Worm (Caenorhabditis elegans) whole organism, L4 larva: ENCODE results near the gene rpl-15.

Experiments used
- D1046.2 ChIP-seq: fragments of 200-800 bp; sonication (Bioruptor generic); IDR thresholded peaks from 2 replicates; pipeline ENCODE4 v1.3.6; 2022; ENCODE audit warnings: missing genetic modification characterization, missing compliant biosample characterization
- F26F4.8 ChIP-seq: fragments of 200-800 bp; sonication (Bioruptor generic); conservative IDR thresholded peaks from 2 replicates; pipeline ENCODE4 v1.3.6; 2022; ENCODE audit warnings: missing genetic modification characterization, missing compliant biosample characterization
- F44E2.7 ChIP-seq: fragments of 200-800 bp; sonication (Bioruptor generic); IDR thresholded peaks from 2 replicates; pipeline ENCODE4 v2.1.2; 2022; ENCODE audit warnings: missing genetic modification characterization, missing compliant biosample characterization
- R02D3.7 ChIP-seq: fragments of 150-350 bp; sonication (generic microtip); optimal IDR thresholded peaks from 3 replicates; lab custom pipeline; 2014; ENCODE audit warnings: missing biosample characterization, missing genetic modification characterization
- ZK337.2 ChIP-seq: fragments of 200-800 bp; sonication (Bioruptor generic); IDR thresholded peaks from 2 replicates; pipeline ENCODE4 v1.3.6; 2022; ENCODE audit warnings: missing genetic modification reagents, missing genetic modification characterization, missing compliant biosample characterization
- ZK546.5 ChIP-seq, 2 experiments: sonication (generic microtip); optimal IDR thresholded peaks; 2 replicates each; lab custom pipeline; 2017; ENCODE audit warnings: missing biosample characterization in 2 of 2, missing genetic modification characterization in 2 of 2
- aha-1 ChIP-seq: fragments of 150-350 bp; peaks from one replicate; lab custom pipeline; 2014; ENCODE audit warnings: missing biosample characterization, missing genetic modification characterization
- ceh-20 ChIP-seq: fragments of 200-800 bp; sonication (Bioruptor generic); IDR thresholded peaks from 2 replicates; pipeline ENCODE4 v1.3.6; 2022; ENCODE audit warnings: missing genetic modification reagents, missing genetic modification characterization, missing compliant biosample characterization
- ceh-32 ChIP-seq: sonication (generic microtip); optimal IDR thresholded peaks from 2 replicates; lab custom pipeline; 2016; ENCODE audit warnings: mild to moderate bottlenecking, missing genetic modification characterization, missing compliant biosample characterization; ENCODE audit not compliant: poor library complexity
- ctbp-1 ChIP-seq: fragments of 200-800 bp; sonication (Bioruptor generic); IDR thresholded peaks from 2 replicates; pipeline ENCODE4 v1.3.6; 2022; ENCODE audit warnings: missing genetic modification reagents, missing genetic modification characterization, missing compliant biosample characterization
- daf-16 ChIP-seq, 3 experiments: sonication (generic microtip); optimal IDR thresholded peaks; 2 replicates each; lab custom pipeline; 2016 to 2017; ENCODE audit warnings: missing genetic modification characterization in 3 of 3, missing genetic modification reagents in 3 of 3, mild to moderate bottlenecking in 2 of 3, missing compliant biosample characterization in 2 of 3, missing biosample characterization in 1 of 3, moderate library complexity in 1 of 3
- daf-19 ChIP-seq: fragments of 200-800 bp; sonication (Bioruptor generic); conservative IDR thresholded peaks from 2 replicates; pipeline ENCODE4 v1.3.6; 2022; ENCODE audit warnings: missing genetic modification characterization, missing compliant biosample characterization
- dmd-6 ChIP-seq: fragments of 200-800 bp; sonication (Bioruptor generic); IDR thresholded peaks from 2 replicates; pipeline ENCODE4 v1.3.6; 2022; ENCODE audit warnings: missing genetic modification reagents, missing genetic modification characterization, missing compliant biosample characterization
- dpl-1 ChIP-seq: fragments of 150-350 bp; optimal IDR thresholded peaks from 2 replicates; lab custom pipeline; 2014; ENCODE audit warnings: missing biosample characterization, missing genetic modification reagents, missing genetic modification characterization
- egl-27 ChIP-seq: sonication (generic microtip); optimal IDR thresholded peaks from 3 replicates; lab custom pipeline; 2017; ENCODE audit warnings: missing biosample characterization, missing genetic modification reagents, missing genetic modification characterization
- hlh-11 ChIP-seq: fragments of 200-800 bp; sonication (Bioruptor generic); optimal IDR thresholded peaks from 2 replicates; lab custom pipeline; 2018; ENCODE audit warnings: mild to moderate bottlenecking, missing genetic modification characterization, missing compliant biosample characterization
- hmg-1.1 ChIP-seq: fragments of 200-800 bp; sonication (Bioruptor generic); IDR thresholded peaks from 2 replicates; pipeline ENCODE4 v1.3.6; 2022; ENCODE audit warnings: missing genetic modification reagents, missing genetic modification characterization, missing compliant biosample characterization
- jun-1 ChIP-seq: fragments of 150-350 bp; optimal IDR thresholded peaks from 2 replicates; lab custom pipeline; 2014; ENCODE audit warnings: missing biosample characterization, missing genetic modification reagents, missing genetic modification characterization
- lin-1 ChIP-seq: fragments of 200-800 bp; sonication (Bioruptor generic); IDR thresholded peaks from 2 replicates; pipeline ENCODE4 v1.3.6; 2022; ENCODE audit warnings: missing genetic modification reagents, missing genetic modification characterization, missing compliant biosample characterization
- lin-13 ChIP-seq: fragments of 150-350 bp; optimal IDR thresholded peaks from 2 replicates; lab custom pipeline; 2014; ENCODE audit warnings: missing biosample characterization, missing genetic modification reagents, missing genetic modification characterization
- lin-29 ChIP-seq: fragments of 200-800 bp; sonication (Bioruptor generic); IDR thresholded peaks from 2 replicates; pipeline ENCODE4 v1.3.6; 2022; ENCODE audit warnings: missing genetic modification reagents, missing genetic modification characterization, missing compliant biosample characterization
- lsy-2 ChIP-seq, 2 experiments: fragments of 150-350 bp in 1 of 2; sonication (generic microtip) in 1 of 2; optimal IDR thresholded peaks; 2 replicates each; lab custom pipeline; 2014 to 2017; ENCODE audit warnings: missing biosample characterization in 2 of 2, missing genetic modification characterization in 2 of 2
- mdt-29 ChIP-seq: fragments of 200-800 bp; sonication (Bioruptor generic); IDR thresholded peaks from 2 replicates; pipeline ENCODE4 v1.3.6; 2022; ENCODE audit warnings: missing genetic modification reagents, missing genetic modification characterization, missing compliant biosample characterization
- mep-1 ChIP-seq: fragments of 150-350 bp; sonication (generic microtip); optimal IDR thresholded peaks from 3 replicates; lab custom pipeline; 2014; ENCODE audit warnings: missing biosample characterization, missing genetic modification characterization
- mxl-3 ChIP-seq: fragments of 200-800 bp; sonication (Bioruptor generic); optimal IDR thresholded peaks from 2 replicates; lab custom pipeline; 2018; ENCODE audit warnings: mild to moderate bottlenecking, missing genetic modification characterization, missing compliant biosample characterization
- nhr-10 ChIP-seq: fragments of 150-350 bp; optimal IDR thresholded peaks from 2 replicates; lab custom pipeline; 2014; ENCODE audit warnings: missing biosample characterization, missing genetic modification characterization
- nhr-102 ChIP-seq: sonication (generic microtip); optimal IDR thresholded peaks from 2 replicates; lab custom pipeline; 2016; ENCODE audit warnings: mild to moderate bottlenecking, missing genetic modification characterization, moderate library complexity, missing compliant biosample characterization
- nhr-111 ChIP-seq: fragments of 200-800 bp; sonication (Bioruptor generic); optimal IDR thresholded peaks from 2 replicates; lab custom pipeline; 2018; ENCODE audit warnings: mild to moderate bottlenecking, missing genetic modification characterization, missing compliant biosample characterization
- nhr-237 ChIP-seq: sonication (generic microtip); optimal IDR thresholded peaks from 2 replicates; lab custom pipeline; 2017; ENCODE audit warnings: missing biosample characterization, missing genetic modification characterization
- nhr-28 ChIP-seq: fragments of 150-350 bp; optimal IDR thresholded peaks from 2 replicates; lab custom pipeline; 2014; ENCODE audit warnings: missing biosample characterization, missing genetic modification characterization
- nhr-42 ChIP-seq: fragments of 200-800 bp; sonication (Bioruptor generic); IDR thresholded peaks from 2 replicates; pipeline ENCODE4 v1.3.6; 2022; ENCODE audit warnings: missing genetic modification characterization, missing compliant biosample characterization
- nhr-6 ChIP-seq: fragments of 150-350 bp; optimal IDR thresholded peaks from 2 replicates; lab custom pipeline; 2014; ENCODE audit warnings: missing biosample characterization, missing genetic modification characterization
- nhr-77 ChIP-seq: fragments of 150-350 bp; optimal IDR thresholded peaks from 2 replicates; lab custom pipeline; 2014; ENCODE audit warnings: missing biosample characterization, missing genetic modification characterization
- php-3 ChIP-seq: fragments of 200-800 bp; sonication (Bioruptor generic); IDR thresholded peaks from 2 replicates; pipeline ENCODE4 v1.3.6; 2022; ENCODE audit warnings: missing genetic modification reagents, missing genetic modification characterization, missing compliant biosample characterization
- pqm-1 ChIP-seq: sonication (generic microtip); optimal IDR thresholded peaks from 2 replicates; lab custom pipeline; 2017; ENCODE audit warnings: missing biosample characterization, missing genetic modification characterization
- sdz-12 ChIP-seq: fragments of 200-800 bp; sonication (Bioruptor generic); optimal IDR thresholded peaks from 2 replicates; lab custom pipeline; 2018; ENCODE audit warnings: mild to moderate bottlenecking, missing genetic modification characterization, missing compliant biosample characterization
- set-16 ChIP-seq: fragments of 200-800 bp; sonication (Bioruptor generic); IDR thresholded peaks from 2 replicates; pipeline ENCODE4 v1.3.6; 2022; ENCODE audit warnings: missing genetic modification reagents, missing genetic modification characterization, missing compliant biosample characterization
- snpc-4 ChIP-seq: fragments of 150-350 bp; optimal IDR thresholded peaks from 2 replicates; lab custom pipeline; 2014; ENCODE audit warnings: missing biosample characterization, missing genetic modification characterization
- spr-3 ChIP-seq: fragments of 200-800 bp; sonication (Bioruptor generic); optimal IDR thresholded peaks from 2 replicates; lab custom pipeline; 2018; ENCODE audit warnings: mild to moderate bottlenecking, missing genetic modification characterization, missing compliant biosample characterization
- tag-97 ChIP-seq: fragments of 200-800 bp; sonication (Bioruptor generic); IDR thresholded peaks from 2 replicates; pipeline ENCODE4 v1.3.6; 2022; ENCODE audit warnings: missing genetic modification characterization, missing compliant biosample characterization
- tra-1 ChIP-seq: fragments of 200-800 bp; sonication (Bioruptor generic); IDR thresholded peaks from 2 replicates; pipeline ENCODE4 v1.3.6; 2022; ENCODE audit warnings: missing genetic modification reagents, missing genetic modification characterization, missing compliant biosample characterization
- zip-2 ChIP-seq: fragments of 150-350 bp; optimal IDR thresholded peaks from 2 replicates; lab custom pipeline; 2014; ENCODE audit warnings: missing biosample characterization, missing genetic modification characterization
- ztf-7 ChIP-seq: fragments of 150-350 bp; optimal IDR thresholded peaks from 2 replicates; lab custom pipeline; 2014; ENCODE audit warnings: missing biosample characterization, missing genetic modification characterization

rpl-15 gene

DNA sequence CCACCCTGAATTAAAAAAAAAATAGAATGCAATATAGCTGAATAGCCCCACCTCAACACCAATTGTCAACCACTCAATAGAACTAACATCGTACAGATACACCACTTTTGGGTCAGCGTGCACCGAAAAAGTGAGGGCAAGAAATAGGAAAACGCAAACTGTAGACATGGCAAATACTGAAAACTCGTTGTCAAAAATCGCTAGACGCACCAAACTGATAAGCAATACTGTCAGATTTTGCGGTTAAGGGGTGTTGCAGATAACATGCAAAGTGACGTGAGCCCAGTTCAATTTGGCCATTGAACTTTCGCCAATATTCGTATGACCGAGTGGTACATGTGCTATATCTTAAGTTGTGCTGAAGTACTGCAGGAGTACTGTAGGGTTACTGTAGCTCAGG, 18.9 kb upstream of the rpl-15 start, which contains the start of gene K11H12.3:
K11H12.3 (minus strand) TSS at position 168 of the 400 bp plus-strand sequence.
- no peak for TF ChIP-seq ceh-20 (GFP tag; lab: Robert Waterston, UW)
- no peak for TF ChIP-seq nhr-42 (GFP tag; lab: Robert Waterston, UW)
- no peak for TF ChIP-seq F44E2.7 (GFP tag; lab: Robert Waterston, UW)
- TF ChIP-seq F26F4.8 (GFP tag; lab: Robert Waterston, UW), result no peak
- TF ChIP-seq pqm-1 (tag; lab: Kevin White, UChicago), result peak; percentile 57
- no peak for TF ChIP-seq daf-16 (GFP tag; optimal IDR thresholded peaks at IDR 0.05; lab: Kevin White, UChicago)
- peak; percentile 61 for TF ChIP-seq daf-16 (tag; optimal IDR thresholded peaks at IDR 0.05; lab: Kevin White, UChicago)
- no peak for TF ChIP-seq lin-13 (GFP tag; lab: Kevin White, UChicago)
- peak; percentile 20 for TF ChIP-seq mxl-3 (GFP tag; lab: Kevin White, UChicago)
- peak; percentile 26 for TF ChIP-seq hlh-11 (tag; lab: Kevin White, UChicago)
- no peak for TF ChIP-seq ctbp-1
- no peak for TF ChIP-seq mdt-29 (GFP tag; lab: Robert Waterston, UW)
- TF ChIP-seq nhr-28 (tag; lab: Kevin White, UChicago), result peak; percentile 52
- TF ChIP-seq dmd-6 (GFP tag; lab: Robert Waterston, UW), result peak; percentile 87

DNA sequence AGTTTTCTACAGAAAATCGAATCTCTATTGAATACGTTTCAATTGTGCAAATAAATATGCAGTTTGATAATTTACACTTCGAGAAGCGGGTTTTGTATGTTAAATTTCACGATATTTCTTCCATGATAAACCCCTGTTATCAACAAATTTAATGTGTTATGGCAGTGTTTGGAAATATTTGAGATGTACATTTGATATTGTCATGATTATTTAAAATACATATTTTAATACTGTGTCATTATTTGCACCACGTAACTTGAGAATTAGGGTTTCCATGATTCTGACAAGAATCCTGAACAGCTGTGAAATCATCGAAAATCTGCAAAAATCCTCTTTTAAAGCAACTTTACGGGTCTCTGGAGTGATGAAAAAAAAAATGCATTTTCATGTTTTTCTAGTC, 16.1 kb upstream of the rpl-15 start, which contains the start of gene K11H12.11:
K11H12.11 (minus strand) TSS at position 101 of the 400 bp plus-strand sequence.
- TF ChIP-seq daf-16 (GFP tag; optimal IDR thresholded peaks at IDR 0.05; lab: Kevin White, UChicago) (no peak), daf-16 (tag; optimal IDR thresholded peaks at IDR 0.05; lab: Kevin White, UChicago) (peak; percentile 38), tag-97 (GFP tag; lab: Robert Waterston, UW) (no peak)

DNA sequence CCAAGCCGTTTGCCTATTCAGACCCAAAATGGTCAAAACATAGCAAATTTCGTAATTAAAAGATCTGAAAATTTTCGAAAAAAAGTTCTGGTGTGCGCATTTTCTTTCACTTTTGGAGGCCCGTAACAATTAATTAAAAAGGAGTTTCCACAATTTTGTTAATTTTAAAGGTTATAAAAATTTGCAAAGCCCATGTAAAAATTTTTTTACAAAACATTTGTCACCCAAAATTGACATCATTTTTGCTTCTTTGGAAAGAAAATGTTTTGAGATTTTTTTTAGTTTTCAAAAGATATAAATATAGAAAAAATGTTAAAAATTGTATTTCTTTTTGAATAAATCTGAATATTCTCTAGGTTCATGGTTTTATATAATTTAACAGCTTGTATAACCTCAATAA, 12.6 kb upstream of the rpl-15 start, which contains the start of gene K11H12.6:
K11H12.6 (plus strand) TSS at position 301 of the 400 bp plus-strand sequence.
- TF ChIP-seq nhr-102 (tag; lab: Kevin White, UChicago), result no peak
- TF ChIP-seq egl-27 (tag; lab: Kevin White, UChicago), result no peak

DNA sequence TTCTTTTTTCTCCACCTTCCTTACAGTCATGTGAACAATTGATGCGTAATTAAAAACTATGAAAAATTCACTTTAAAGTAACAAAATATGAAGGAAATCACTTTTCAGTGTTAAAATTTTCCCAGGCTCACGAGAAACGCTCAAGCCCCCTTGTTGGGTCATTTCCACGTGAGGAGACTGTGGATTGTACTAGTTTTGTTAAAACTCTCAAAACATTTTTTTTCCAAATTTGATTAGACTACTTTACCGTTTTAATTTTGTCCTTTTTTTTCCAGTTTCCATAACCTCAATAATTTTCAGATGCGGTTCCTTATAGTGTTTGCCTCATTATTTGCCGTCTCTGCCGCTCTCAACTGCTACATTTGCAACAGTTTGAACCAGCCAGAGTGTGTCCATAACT, 10.8 kb upstream of the rpl-15 start, which contains the start of gene K11H12.7:
K11H12.7 (plus strand) TSS at position 301 of the 400 bp plus-strand sequence.
- TF ChIP-seq jun-1 (tag; lab: Kevin White, UChicago), result no peak
- TF ChIP-seq sdz-12 (GFP tag; lab: Kevin White, UChicago), result no peak
- no peak for TF ChIP-seq lin-29 (GFP tag; lab: Robert Waterston, UW)
- no peak for TF ChIP-seq lsy-2 (tag; optimal IDR thresholded peaks at IDR 0.05; lab: Kevin White, UChicago)
- no peak for TF ChIP-seq ZK546.5 (tag; optimal IDR thresholded peaks at IDR 0.05; lab: Kevin White, UChicago)
- no peak for TF ChIP-seq dpl-1
- no peak for TF ChIP-seq lin-1 (GFP tag; lab: Robert Waterston, UW)
- TF ChIP-seq nhr-10, result no peak

DNA sequence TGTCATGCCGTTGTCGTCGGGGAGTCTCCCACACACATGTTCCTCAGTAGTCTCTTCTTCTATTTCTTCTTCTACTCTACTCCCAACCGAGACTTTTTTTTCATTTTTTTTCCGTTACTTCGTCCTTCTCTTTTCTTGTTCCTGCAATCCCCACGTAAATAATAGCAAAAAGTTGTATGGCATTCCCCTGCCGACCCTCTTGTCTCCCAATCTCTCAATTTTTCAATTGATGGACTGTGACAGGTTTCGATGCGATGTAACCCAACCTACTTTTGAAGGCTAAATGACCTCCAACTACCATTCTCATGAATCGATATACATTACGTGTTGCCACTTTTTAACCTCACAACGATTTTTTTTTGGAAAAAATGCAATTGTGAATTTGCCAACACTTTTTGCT, 9.7 kb upstream of the rpl-15 start:
- TF ChIP-seq nhr-28 (tag; lab: Kevin White, UChicago), result peak; percentile 21
- TF ChIP-seq hmg-1.1 (GFP tag; lab: Robert Waterston, UW), result 0 out of 2 replicates have a peak, but pooled peaks have one; percentile 4
- 0 out of 2 replicates have a peak, but pooled peaks have one; percentile 32 for TF ChIP-seq tra-1 (GFP tag; lab: Robert Waterston, UW)
- TF ChIP-seq lin-13 (GFP tag; lab: Kevin White, UChicago), result no peak
- no peak for TF ChIP-seq nhr-77 (tag; lab: Kevin White, UChicago)
- TF ChIP-seq ceh-32, result no peak
- no peak for TF ChIP-seq spr-3 (GFP tag; lab: Kevin White, UChicago)
- no peak for TF ChIP-seq snpc-4 (tag; lab: Kevin White, UChicago)
- TF ChIP-seq ceh-20 (GFP tag; lab: Robert Waterston, UW), result peak; percentile 60
- TF ChIP-seq ZK337.2 (GFP tag; lab: Robert Waterston, UW), result no peak
- no peak for TF ChIP-seq mxl-3 (GFP tag; lab: Kevin White, UChicago)
- TF ChIP-seq mep-1, result peak; percentile 57
- no peak for TF ChIP-seq daf-19 (GFP tag; lab: Robert Waterston, UW)
- no peak for TF ChIP-seq php-3
- TF ChIP-seq pqm-1 (tag; lab: Kevin White, UChicago), result no peak
- no peak for TF ChIP-seq nhr-6
- TF ChIP-seq zip-2, result no peak
- no peak for TF ChIP-seq nhr-237 (tag; lab: Kevin White, UChicago)
- TF ChIP-seq lin-1 (GFP tag; lab: Robert Waterston, UW), result no peak
- TF ChIP-seq aha-1 (tag; lab: Kevin White, UChicago), result no peak
- no peak for TF ChIP-seq ztf-7
- TF ChIP-seq nhr-111 (GFP tag; lab: Kevin White, UChicago), result no peak
- no peak for TF ChIP-seq R02D3.7 (tag; lab: Kevin White, UChicago)
- no peak for TF ChIP-seq set-16
- TF ChIP-seq D1046.2, result no peak
